Fruit fly (Drosophila melanogaster): Measurements from ENCODE around the gene CheA87a.

The CheA87a gene

dm6 chr3R:13401722-13402296 lies 32.4 kb downstream of the CheA87a start, which contains the start of gene GILT1 (continued):
- TF ChIP-seq chinmo (GFP tag; IDR thresholded peaks at IDR 0.05; ENCODE audit: partially characterized antibody) = 0 out of 4 replicates have a peak, but pooled peaks have one; percentile 62
- TF ChIP-seq ci (GFP tag; IDR thresholded peaks at IDR 0.05) = peak; percentile 26; the same call in 1 of the 3 replicates
- peak; percentile 6 for TF ChIP-seq stwl (tag; optimal IDR thresholded peaks at IDR 0.05)
- no peak for TF ChIP-seq zfh1 (GFP tag; IDR thresholded peaks at IDR 0.05)
- TF ChIP-seq wek (GFP tag; optimal IDR thresholded peaks at IDR 0.05) = no peak
- no peak for TF ChIP-seq Poxn (GFP tag; IDR thresholded peaks at IDR 0.05)
- no peak for TF ChIP-seq Nf-YC (tag; optimal IDR thresholded peaks at IDR 0.05)
- peak; percentile 0 for TF ChIP-seq kni (GFP tag; optimal IDR thresholded peaks at IDR 0.05)
- TF ChIP-seq phol (tag; optimal IDR thresholded peaks at IDR 0.05) = peak; percentile 12
- TF ChIP-seq CG18011 (GFP tag; optimal IDR thresholded peaks at IDR 0.05) = peak; percentile 96
- TF ChIP-seq E2f2 (GFP tag; IDR thresholded peaks at IDR 0.05) = peak; percentile 6; the same call in 1 of the 2 replicates
- TF ChIP-seq dm (GFP tag; optimal IDR thresholded peaks at IDR 0.05) = no peak
- no peak for TF ChIP-seq ash1 (GFP tag; optimal IDR thresholded peaks at IDR 0.05)
- TF ChIP-seq CG7745 (tag; optimal IDR thresholded peaks at IDR 0.05) = no peak
- peak; percentile 18 for TF ChIP-seq CG12659 (GFP tag; optimal IDR thresholded peaks at IDR 0.05)
- no peak for TF ChIP-seq Six4 (GFP tag; optimal IDR thresholded peaks at IDR 0.05)
- TF ChIP-seq Stat92E (GFP tag; optimal IDR thresholded peaks at IDR 0.05) = peak in 1 of 3 experiments; percentile 50
- peak; percentile 13 for TF ChIP-seq Deaf1 (tag; optimal IDR thresholded peaks at IDR 0.05)
- 0 out of 2 replicates have a peak, but pooled peaks have one; percentile 9 for TF ChIP-seq Xrp1 (GFP tag; IDR thresholded peaks at IDR 0.05)
- no peak for TF ChIP-seq Dref (GFP tag; IDR thresholded peaks at IDR 0.05)
- TF ChIP-seq lola (GFP tag; optimal IDR thresholded peaks at IDR 0.05) = no peak

dm6 chr3R:13403032-13403459 lies 33.6 kb downstream of the CheA87a start, which contains the start of gene Dpm3:
Dpm3 (minus strand) TSS chr3R:13403051.
- no peak for TF ChIP-seq CG31441 (GFP tag; IDR thresholded peaks at IDR 0.05)
- no peak for TF ChIP-seq Ssrp (tag; optimal IDR thresholded peaks at IDR 0.05)
- TF ChIP-seq CG2712 (tag; optimal IDR thresholded peaks at IDR 0.05) = peak; percentile 65
- no peak for TF ChIP-seq GATAe (GFP tag; conservative IDR thresholded peaks at IDR 0.05)
- no peak for TF ChIP-seq Sox100B (GFP tag; optimal IDR thresholded peaks at IDR 0.05)
- no peak for TF ChIP-seq aop (GFP tag; IDR thresholded peaks at IDR 0.05)
- no peak for TF ChIP-seq CG16863 (GFP tag; optimal IDR thresholded peaks at IDR 0.05)
- peak; percentile 95 for TF ChIP-seq Doc3 (GFP tag; IDR thresholded peaks at IDR 0.05; ENCODE audit: partially characterized antibody)
- TF ChIP-seq CG7839 (tag; optimal IDR thresholded peaks at IDR 0.05) = peak; percentile 5
- TF ChIP-seq chm (GFP tag; IDR thresholded peaks at IDR 0.05) = no peak
- TF ChIP-seq Adf1 (GFP tag; IDR thresholded peaks at IDR 0.05) = no peak
- TF ChIP-seq CG15073 (GFP tag; optimal IDR thresholded peaks at IDR 0.05) = no peak
- no peak for TF ChIP-seq rib (GFP tag; IDR thresholded peaks at IDR 0.05)
- no peak for TF ChIP-seq CG14441 (GFP tag; IDR thresholded peaks at IDR 0.05)
- TF ChIP-seq CG11093 (GFP tag; IDR thresholded peaks at IDR 0.05) = no peak
- TF ChIP-seq Med (GFP tag) = peak; percentile 77
- peak; percentile 60 for TF ChIP-seq CG15601 (tag; optimal IDR thresholded peaks at IDR 0.05)
- no peak for TF ChIP-seq Dip2 (GFP tag; IDR thresholded peaks at IDR 0.05)
- TF ChIP-seq CG4360 (GFP tag; IDR thresholded peaks at IDR 0.05) = no peak
- TF ChIP-seq CG17328 (GFP tag; IDR thresholded peaks at IDR 0.05) = no peak
- no peak for TF ChIP-seq CG6272 (GFP tag; IDR thresholded peaks at IDR 0.05)
- no peak for TF ChIP-seq CG4854 (GFP tag; optimal IDR thresholded peaks at IDR 0.05)
- TF ChIP-seq Lpt (GFP tag; optimal IDR thresholded peaks at IDR 0.05) = no peak
- no peak for TF ChIP-seq CG4707 (GFP tag; optimal IDR thresholded peaks at IDR 0.05)
- no peak for TF ChIP-seq unpg (GFP tag; optimal IDR thresholded peaks at IDR 0.05)
- TF ChIP-seq Hr78 (GFP tag; optimal IDR thresholded peaks at IDR 0.05) = no peak
- TF ChIP-seq Vsx1 (GFP tag; optimal IDR thresholded peaks at IDR 0.05) = peak; percentile 99
- TF ChIP-seq ems (GFP tag; optimal IDR thresholded peaks at IDR 0.05) = no peak
- peak; percentile 85 for TF ChIP-seq CG12659 (GFP tag; optimal IDR thresholded peaks at IDR 0.05)
- TF ChIP-seq HLHmδ (GFP tag; optimal IDR thresholded peaks at IDR 0.05) = no peak

Measured in whole organism, embryonic.